Fruit fly (Drosophila melanogaster) whole organism, embryonic: ENCODE data around the gene CG15638.

Experiments
- BEAF-32 ChIP-seq: fragments of 200-800 bp; sonication (Bioruptor generic); optimal IDR thresholded peaks from 3 replicates; lab custom pipeline; 2017; ENCODE audit warnings: missing biosample characterization, missing genetic modification characterization, mild to moderate bottlenecking, moderate library complexity, missing genetic modification reagents
- CG10366 ChIP-seq: fragments of 200-800 bp; sonication (Bioruptor generic); IDR thresholded peaks from 2 replicates; pipeline ENCODE4 v1.3.6; 2022; ENCODE audit warnings: missing biosample characterization, missing genetic modification characterization
- CG12299 ChIP-seq: fragments of 200-800 bp; sonication (Bioruptor generic); optimal IDR thresholded peaks from 2 replicates; lab custom pipeline; 2018; ENCODE audit warnings: missing biosample characterization, mild to moderate bottlenecking, missing genetic modification characterization
- CG12744 ChIP-seq: fragments of 200-800 bp; sonication (Bioruptor generic); optimal IDR thresholded peaks from 2 replicates; lab custom pipeline; 2016; ENCODE audit warnings: missing biosample characterization, missing genetic modification characterization
- CG13624 ChIP-seq: fragments of 200-800 bp; sonication (Bioruptor generic); optimal IDR thresholded peaks from 2 replicates; lab custom pipeline; 2016; ENCODE audit warnings: missing biosample characterization, missing genetic modification characterization
- CG14050 ChIP-seq: fragments of 200-800 bp; sonication (Bioruptor generic); IDR thresholded peaks from 3 replicates; pipeline ENCODE4 v1.3.6; 2022; ENCODE audit warnings: missing biosample characterization, missing genetic modification characterization
- CG14860 ChIP-seq: fragments of 200-800 bp; sonication (Bioruptor generic); IDR thresholded peaks from 3 replicates; pipeline ENCODE4 v1.3.6; 2022; ENCODE audit warnings: missing biosample characterization, missing genetic modification characterization; ENCODE audit not compliant: partially characterized antibody
- CG15011 ChIP-seq: fragments of 200-800 bp; sonication (Bioruptor generic); optimal IDR thresholded peaks from 3 replicates; lab custom pipeline; 2018; ENCODE audit warnings: missing biosample characterization, mild to moderate bottlenecking, missing genetic modification characterization
- CG16779 ChIP-seq: fragments of 200-800 bp; sonication (Bioruptor generic); IDR thresholded peaks from 2 replicates; pipeline ENCODE4 v1.3.6; 2022; ENCODE audit warnings: missing biosample characterization, missing genetic modification characterization
- CG17385 ChIP-seq: fragments of 200-800 bp; sonication (Bioruptor generic); optimal IDR thresholded peaks from 3 replicates; lab custom pipeline; 2018; ENCODE audit warnings: missing biosample characterization, mild to moderate bottlenecking, missing genetic modification characterization
- CG18619 ChIP-seq: fragments of 200-800 bp; sonication (Bioruptor generic); optimal IDR thresholded peaks from 3 replicates; lab custom pipeline; 2017; ENCODE audit warnings: missing biosample characterization, mild to moderate bottlenecking, missing genetic modification characterization
- CG2199 ChIP-seq: fragments of 200-800 bp; sonication (Bioruptor generic); IDR thresholded peaks from 3 replicates; pipeline ENCODE4 v1.3.6; 2022; ENCODE audit warnings: missing biosample characterization, missing genetic modification characterization
- CG32532 ChIP-seq: fragments of 200-800 bp; sonication (Bioruptor generic); IDR thresholded peaks from 2 replicates; pipeline ENCODE4 v1.3.6; 2022; ENCODE audit warnings: missing biosample characterization, missing genetic modification characterization
- CG3281 ChIP-seq: fragments of 200-800 bp; sonication (Bioruptor generic); optimal IDR thresholded peaks from 3 replicates; lab custom pipeline; 2017; ENCODE audit warnings: missing biosample characterization, mild to moderate bottlenecking, missing genetic modification characterization
- CG3407 ChIP-seq: fragments of 200-800 bp; sonication (Bioruptor generic); optimal IDR thresholded peaks from 2 replicates; lab custom pipeline; 2018; ENCODE audit warnings: missing biosample characterization, mild to moderate bottlenecking, missing genetic modification characterization
- CG34224 ChIP-seq: fragments of 200-800 bp; sonication (Bioruptor generic); IDR thresholded peaks from 3 replicates; pipeline ENCODE4 v1.3.6; 2022; ENCODE audit warnings: missing biosample characterization, missing genetic modification characterization; ENCODE audit not compliant: partially characterized antibody
- CG34376 ChIP-seq: fragments of 200-800 bp; sonication (Bioruptor generic); optimal IDR thresholded peaks from 2 replicates; lab custom pipeline; 2018; ENCODE audit warnings: missing biosample characterization, mild to moderate bottlenecking, missing genetic modification characterization
- CG4730 ChIP-seq: fragments of 200-800 bp; sonication (Bioruptor generic); IDR thresholded peaks from 2 replicates; pipeline ENCODE4 v1.3.6; 2022; ENCODE audit warnings: missing biosample characterization, missing genetic modification characterization
- CG5245 ChIP-seq: fragments of 200-800 bp; sonication (Bioruptor generic); optimal IDR thresholded peaks from 3 replicates; lab custom pipeline; 2016; ENCODE audit warnings: missing biosample characterization, missing genetic modification characterization
- CG6272 ChIP-seq: fragments of 200-800 bp; sonication (Bioruptor generic); IDR thresholded peaks from 2 replicates; pipeline ENCODE4 v1.3.6; 2022; ENCODE audit warnings: missing biosample characterization, missing genetic modification characterization
- CG6791 ChIP-seq: fragments of 200-800 bp; sonication (Bioruptor generic); IDR thresholded peaks from 3 replicates; pipeline ENCODE4 v1.3.6; 2022; ENCODE audit warnings: missing biosample characterization, missing genetic modification characterization; ENCODE audit not compliant: partially characterized antibody
- CG7786 ChIP-seq: fragments of 200-800 bp; sonication (Bioruptor generic); optimal IDR thresholded peaks from 2 replicates; lab custom pipeline; 2016; ENCODE audit warnings: missing biosample characterization, missing genetic modification characterization
- CG7987 ChIP-seq: fragments of 200-800 bp; sonication (Bioruptor generic); optimal IDR thresholded peaks from 2 replicates; lab custom pipeline; 2018; ENCODE audit warnings: missing biosample characterization, mild to moderate bottlenecking, missing genetic modification characterization, moderate library complexity
- CG8089 ChIP-seq: fragments of 200-800 bp; sonication (Bioruptor generic); optimal IDR thresholded peaks from 3 replicates; lab custom pipeline; 2016; ENCODE audit warnings: missing biosample characterization, missing genetic modification characterization
- CG8388 ChIP-seq: fragments of 200-800 bp; sonication (Bioruptor generic); optimal IDR thresholded peaks from 2 replicates; lab custom pipeline; 2019; ENCODE audit warnings: missing biosample characterization, mild to moderate bottlenecking, missing genetic modification characterization, moderate library complexity
- CG9797 ChIP-seq: fragments of 200-800 bp; sonication (Bioruptor generic); optimal IDR thresholded peaks from 3 replicates; lab custom pipeline; 2018; ENCODE audit warnings: missing biosample characterization, mild to moderate bottlenecking, missing genetic modification characterization
- CG9932 ChIP-seq: fragments of 200-800 bp; sonication (Bioruptor generic); IDR thresholded peaks from 2 replicates; pipeline ENCODE4 v1.3.6; 2022; ENCODE audit warnings: missing biosample characterization, missing genetic modification characterization
- CkIIα-i1 ChIP-seq: fragments of 200-800 bp; sonication (Bioruptor generic); IDR thresholded peaks from 2 replicates; pipeline ENCODE4 v1.3.6; 2022; ENCODE audit warnings: missing biosample characterization, missing genetic modification characterization
- Elba2 ChIP-seq: fragments of 200-800 bp; sonication (Bioruptor generic); optimal IDR thresholded peaks from 3 replicates; lab custom pipeline; 2016; ENCODE audit warnings: missing biosample characterization, missing genetic modification characterization
- Fer1 ChIP-seq: fragments of 200-800 bp; sonication (Bioruptor generic); optimal IDR thresholded peaks from 2 replicates; lab custom pipeline; 2017; ENCODE audit warnings: missing biosample characterization, mild to moderate bottlenecking, missing genetic modification characterization
- HmgZ ChIP-seq: fragments of 200-800 bp; sonication (Bioruptor generic); optimal IDR thresholded peaks from 2 replicates; lab custom pipeline; 2018; ENCODE audit warnings: missing biosample characterization, mild to moderate bottlenecking, missing genetic modification characterization
- Hsf ChIP-seq: fragments of 200-800 bp; sonication (Bioruptor generic); optimal IDR thresholded peaks from 3 replicates; lab custom pipeline; 2016; ENCODE audit warnings: missing biosample characterization, missing genetic modification characterization
- Ptx1 ChIP-seq: fragments of 200-800 bp; sonication (Bioruptor generic); IDR thresholded peaks from 2 replicates; pipeline ENCODE4 v1.3.6; 2022; ENCODE audit warnings: missing biosample characterization, missing genetic modification characterization
- amos ChIP-seq: fragments of 200-800 bp; sonication (Bioruptor generic); IDR thresholded peaks from 2 replicates; pipeline ENCODE4 v1.3.6; 2022; ENCODE audit warnings: missing biosample characterization, missing genetic modification characterization; ENCODE audit not compliant: partially characterized antibody
- ap ChIP-seq: fragments of 200-800 bp; sonication (Bioruptor generic); IDR thresholded peaks from 2 replicates; pipeline ENCODE4 v1.3.6; 2022; ENCODE audit warnings: missing biosample characterization, missing genetic modification characterization
- bowl ChIP-seq: fragments of 200-800 bp; sonication (Bioruptor generic); IDR thresholded peaks from 2 replicates; pipeline ENCODE4 v1.3.6; 2022; ENCODE audit warnings: missing biosample characterization, missing genetic modification characterization
- cg ChIP-seq: fragments of 200-800 bp; sonication (Bioruptor generic); optimal IDR thresholded peaks from 3 replicates; lab custom pipeline; 2019; ENCODE audit warnings: missing biosample characterization, mild to moderate bottlenecking, missing genetic modification characterization, moderate library complexity
- chinmo ChIP-seq: fragments of 200-800 bp; sonication (Bioruptor generic); IDR thresholded peaks from 4 replicates; pipeline ENCODE4 v1.3.6; 2022; ENCODE audit warnings: missing biosample characterization, missing genetic modification characterization; ENCODE audit not compliant: partially characterized antibody
- chn ChIP-seq: fragments of 200-800 bp; sonication (Bioruptor generic); optimal IDR thresholded peaks from 2 replicates; lab custom pipeline; 2016; ENCODE audit warnings: missing biosample characterization, missing genetic modification characterization
- croc ChIP-seq: fragments of 200-800 bp; sonication (Bioruptor generic); conservative IDR thresholded peaks from 3 replicates; pipeline ENCODE4 v1.3.6; 2022; ENCODE audit warnings: missing biosample characterization, missing genetic modification characterization
- dmrt11E ChIP-seq: fragments of 200-800 bp; sonication (Bioruptor generic); optimal IDR thresholded peaks from 3 replicates; lab custom pipeline; 2018; ENCODE audit warnings: missing biosample characterization, mild to moderate bottlenecking, missing genetic modification characterization, moderate library complexity
- pros ChIP-seq: fragments of 200-800 bp; sonication (Bioruptor generic); optimal IDR thresholded peaks from 3 replicates; lab custom pipeline; 2019; ENCODE audit warnings: missing biosample characterization, mild to moderate bottlenecking, missing genetic modification characterization, moderate library complexity
- repo ChIP-seq: fragments of 200-800 bp; sonication (Bioruptor generic); optimal IDR thresholded peaks from 2 replicates; lab custom pipeline; 2016; ENCODE audit warnings: missing biosample characterization, missing genetic modification characterization
- salm ChIP-seq: fragments of 200-800 bp; sonication (Bioruptor generic); optimal IDR thresholded peaks from 2 replicates; lab custom pipeline; 2018; ENCODE audit warnings: missing biosample characterization, mild to moderate bottlenecking, missing genetic modification characterization
- sug ChIP-seq: fragments of 200-800 bp; optimal IDR thresholded peaks from 2 replicates; lab custom pipeline; 2019; ENCODE audit warnings: missing biosample characterization, mild to moderate bottlenecking, missing genetic modification characterization, moderate library complexity
- tll ChIP-seq, 2 experiments: fragments of 200-800 bp in 1 of 2; fragments of >200 bp in 1 of 2; sonication (Bioruptor generic) in 1 of 2; optimal IDR thresholded peaks; 2 replicates each; lab custom pipeline; 2017 to 2019; ENCODE audit warnings: missing biosample characterization in 2 of 2, missing genetic modification characterization in 2 of 2, mild to moderate bottlenecking in 1 of 2, moderate library complexity in 1 of 2
- unc-4 ChIP-seq: fragments of 200-800 bp; sonication (Bioruptor generic); IDR thresholded peaks from 2 replicates; pipeline ENCODE4 v1.3.6; 2022; ENCODE audit warnings: missing biosample characterization, missing genetic modification characterization; ENCODE audit not compliant: partially characterized antibody

CG15638 gene

DNA sequence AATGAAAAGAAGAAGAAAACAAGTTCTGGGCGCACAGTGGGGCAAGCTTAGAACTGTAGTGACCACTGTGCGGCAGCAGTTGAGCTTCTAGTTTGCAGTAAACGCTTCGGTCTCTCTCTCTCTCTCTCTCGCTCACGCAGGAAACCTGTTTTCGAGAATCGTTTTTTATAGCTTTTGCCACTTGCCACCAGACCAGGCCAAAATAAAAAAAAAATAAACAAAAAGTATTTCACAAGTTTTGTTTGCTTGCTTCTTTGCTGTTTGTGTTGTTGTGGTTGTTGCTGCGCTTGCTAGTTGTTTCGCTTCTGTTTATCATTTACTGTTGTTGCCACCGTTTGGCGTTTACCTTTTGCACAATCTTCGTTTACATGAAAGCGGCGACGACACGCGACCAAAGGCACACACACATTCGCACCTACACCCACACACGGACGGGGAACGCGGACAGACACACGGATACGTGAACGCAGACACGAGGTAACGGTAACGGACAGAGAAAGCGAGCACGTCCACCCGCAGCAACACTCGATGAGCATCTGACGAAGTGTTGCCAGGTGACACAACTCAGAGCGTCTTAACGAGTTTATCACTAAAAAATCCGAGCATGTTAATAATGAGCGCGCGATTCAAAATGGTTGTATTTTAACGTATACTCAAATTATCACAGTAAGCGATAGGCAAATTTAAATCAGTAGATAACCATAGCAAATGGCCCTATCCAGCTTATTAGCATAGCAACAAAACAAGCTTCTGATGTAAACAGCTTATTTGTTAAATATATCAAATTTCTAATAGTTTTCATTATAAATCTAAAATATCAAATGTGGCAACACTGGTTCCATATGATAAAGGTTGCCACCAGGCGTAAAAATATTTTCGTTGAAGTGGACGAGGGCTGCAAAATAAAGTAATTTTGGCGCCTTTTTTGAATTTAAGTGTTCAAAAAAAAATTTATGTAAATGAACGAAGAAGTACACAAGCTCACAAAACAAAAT, 13.5 kb upstream of the CG15638 start, which contains the start of gene B4 (continued):
- TF ChIP-seq CG8089 (no peak), croc (GFP tag; lab: Robert Waterston, UW) (no peak), cg (GFP tag; lab: Kevin White, UChicago) (peak; percentile 92), CG14050 (no peak; the same call in 2 of the 3 replicates), CG7786 (GFP tag; lab: Kevin White, UChicago) (no peak), CG8388 (GFP tag; lab: Kevin White, UChicago) (no peak), CG9932 (GFP tag; lab: Robert Waterston, UW) (peak; percentile 4; the same call in 1 of the 2 replicates), CG3281 (GFP tag; lab: Kevin White, UChicago) (peak; percentile 20), pros (GFP tag; lab: Kevin White, UChicago) (peak; percentile 54), CG18619 (GFP tag; lab: Kevin White, UChicago) (no peak), CG13624 (GFP tag; lab: Kevin White, UChicago) (peak; percentile 42), Elba2 (GFP tag; lab: Kevin White, UChicago) (peak; percentile 29), sug (tag; lab: Kevin White, UChicago) (peak; percentile 37), bowl (GFP tag; lab: Robert Waterston, UW) (0 out of 2 replicates have a peak, but pooled peaks have one; percentile 35), CG14860 (no peak), CkIIα-i1 (GFP tag; lab: Robert Waterston, UW) (no peak), Hsf (GFP tag; lab: Kevin White, UChicago) (no peak), CG9797 (peak; percentile 68), CG6272 (GFP tag; lab: Robert Waterston, UW) (no peak), CG16779 (GFP tag; lab: Robert Waterston, UW) (peak; percentile 81; the same call in 1 of the 2 replicates), tll (GFP tag; optimal IDR thresholded peaks at IDR 0.05; lab: Kevin White, UChicago) (peak in 1 of 2 experiments; percentile 94), chinmo (GFP tag; lab: Robert Waterston, UW) (peak; percentile 81; the same call in 2 of the 4 replicates), Ptx1 (GFP tag; lab: Robert Waterston, UW) (no peak), amos (peak; percentile 60), HmgZ (tag; lab: Kevin White, UChicago) (peak; percentile 12), CG34376 (GFP tag; lab: Kevin White, UChicago) (peak; percentile 31), CG6791 (GFP tag; lab: Robert Waterston, UW) (peak; percentile 44; the same call in 2 of the 3 replicates), CG15011 (GFP tag; lab: Kevin White, UChicago) (no peak), unc-4 (GFP tag; lab: Robert Waterston, UW) (0 out of 2 replicates have a peak, but pooled peaks have one; percentile 15), dmrt11E (tag; lab: Kevin White, UChicago) (no peak), Fer1 (peak; percentile 58), CG32532 (GFP tag; lab: Robert Waterston, UW) (peak; percentile 42), CG12299 (tag; lab: Kevin White, UChicago) (no peak), CG34224 (GFP tag; lab: Robert Waterston, UW) (peak; percentile 42; the same call in 1 of the 3 replicates), CG3407 (GFP tag; lab: Kevin White, UChicago) (peak; percentile 38), CG17385 (GFP tag; lab: Kevin White, UChicago) (peak; percentile 46), CG10366 (GFP tag; lab: Robert Waterston, UW) (no peak), CG2199 (peak; percentile 72; the same call in 2 of the 3 replicates), CG4730 (GFP tag; lab: Robert Waterston, UW) (no peak), chn (GFP tag; lab: Kevin White, UChicago) (no peak), CG7987 (GFP tag; lab: Kevin White, UChicago) (peak; percentile 81), CG12744 (GFP tag; lab: Kevin White, UChicago) (no peak), repo (peak; percentile 44), ap (GFP tag; lab: Robert Waterston, UW) (no peak), salm (tag; lab: Kevin White, UChicago) (peak; percentile 30), BEAF-32 (GFP tag; lab: Kevin White, UChicago) (peak; percentile 17), CG5245 (GFP tag; lab: Kevin White, UChicago) (no peak)
